Fruit fly (Drosophila melanogaster): Measurements from ENCODE around the gene croc.
A peak's percentile ranks its signal among the peaks of the same experiment; 100 is the strongest.

Gene croc

dm6 chr3L:21453623-21454022 lies 22.7 kb downstream of the croc start (continued):
- no peak for TF ChIP-seq CG6854 (GFP tag; optimal IDR thresholded peaks at IDR 0.05)
- TF ChIP-seq svp (GFP tag): peak; percentile 74
- peak; percentile 21 for TF ChIP-seq esn (GFP tag; optimal IDR thresholded peaks at IDR 0.05)
- no peak for TF ChIP-seq CG11902 (GFP tag; optimal IDR thresholded peaks at IDR 0.05)
- TF ChIP-seq OdsH (GFP tag; optimal IDR thresholded peaks at IDR 0.05): peak; percentile 35
- no peak for TF ChIP-seq fkh (GFP tag; optimal IDR thresholded peaks at IDR 0.05)
- no peak for TF ChIP-seq vri (GFP tag; optimal IDR thresholded peaks at IDR 0.05)
- TF ChIP-seq achi (GFP tag; optimal IDR thresholded peaks at IDR 0.05): peak; percentile 52
- no peak for TF ChIP-seq CG31627 (GFP tag; optimal IDR thresholded peaks at IDR 0.05)
- TF ChIP-seq Eip78C (GFP tag): peak; percentile 86
- TF ChIP-seq CG4318 (GFP tag; optimal IDR thresholded peaks at IDR 0.05): no peak
- peak; percentile 42 for TF ChIP-seq CG6808 (GFP tag; optimal IDR thresholded peaks at IDR 0.05)
- peak; percentile 62 for TF ChIP-seq CG10631 (GFP tag; optimal IDR thresholded peaks at IDR 0.05)
- TF ChIP-seq pdm3 (GFP tag; optimal IDR thresholded peaks at IDR 0.05): peak; percentile 59
- peak; percentile 49 for TF ChIP-seq CG6792 (GFP tag; optimal IDR thresholded peaks at IDR 0.05)
- TF ChIP-seq topi (GFP tag; optimal IDR thresholded peaks at IDR 0.05): peak; percentile 29
- TF ChIP-seq salr (GFP tag; optimal IDR thresholded peaks at IDR 0.05): peak; percentile 20 to 27
- peak; percentile 35 for TF ChIP-seq Hr4 (GFP tag; optimal IDR thresholded peaks at IDR 0.05)
- no peak for TF ChIP-seq Eip93F (GFP tag; optimal IDR thresholded peaks at IDR 0.05)
- peak; percentile 73 for TF ChIP-seq CG1621 (tag; optimal IDR thresholded peaks at IDR 0.05)
- peak; percentile 68 for TF ChIP-seq CG10669 (GFP tag; optimal IDR thresholded peaks at IDR 0.05)
- peak; percentile 85 for TF ChIP-seq dsx (GFP tag; optimal IDR thresholded peaks at IDR 0.05; ENCODE audit: poor library complexity, severe bottlenecking)
- TF ChIP-seq fd85E (GFP tag; optimal IDR thresholded peaks at IDR 0.05): no peak
- peak; percentile 62 for TF ChIP-seq acj6 (GFP tag; optimal IDR thresholded peaks at IDR 0.05)
- TF ChIP-seq Sox102F (GFP tag; optimal IDR thresholded peaks at IDR 0.05): peak; percentile 17
- TF ChIP-seq Smox (GFP tag; optimal IDR thresholded peaks at IDR 0.05): no peak
- peak; percentile 31 for TF ChIP-seq CG8632 (GFP tag; optimal IDR thresholded peaks at IDR 0.05)
- peak; percentile 75 for TF ChIP-seq CG6163 (GFP tag; IDR thresholded peaks at IDR 0.05)

DNA sequence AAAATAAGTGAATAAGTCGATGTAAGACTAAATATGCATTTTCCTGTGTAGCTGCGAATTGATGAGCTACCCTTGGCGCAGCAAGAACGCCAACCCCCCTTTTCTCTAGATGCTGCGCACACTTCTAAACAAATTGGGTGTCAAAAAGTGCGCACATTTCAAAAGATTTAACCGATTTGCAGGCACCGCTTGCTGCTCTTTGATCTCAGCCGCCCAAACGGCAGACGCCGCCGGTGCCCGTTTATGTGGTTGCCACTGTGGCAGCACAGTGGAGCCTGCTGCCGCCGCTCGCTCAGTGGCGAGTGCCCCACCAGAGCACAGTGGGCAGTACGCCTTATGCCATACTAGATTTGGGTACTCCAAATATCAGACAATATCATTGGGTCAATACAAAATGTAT lies 25.8 kb downstream of the croc start:
- TF ChIP-seq Eip78C (GFP tag) (peak; percentile 16), Hr4 (GFP tag; optimal IDR thresholded peaks at IDR 0.05) (no peak)

DNA sequence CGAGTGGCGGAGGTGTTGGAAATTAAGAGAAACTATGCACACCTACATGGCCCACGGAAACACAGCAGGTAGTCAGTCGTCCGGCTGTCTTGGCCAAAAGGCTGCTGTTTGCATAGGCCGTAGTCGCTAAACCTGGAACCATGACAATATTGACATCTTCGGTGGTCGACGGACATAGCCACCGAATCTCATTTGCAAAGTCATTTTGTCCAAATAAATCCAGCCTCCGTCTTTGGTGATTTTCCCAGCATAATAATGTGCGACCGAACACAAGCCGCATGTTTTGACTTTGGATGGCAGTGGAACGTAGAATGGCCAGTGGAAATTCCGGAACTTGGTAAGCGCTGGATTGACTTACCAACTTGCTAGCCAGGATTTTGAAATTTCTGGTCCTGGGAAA lies 26.9 kb downstream of the croc start:
- TF ChIP-seq CG8632 (GFP tag; optimal IDR thresholded peaks at IDR 0.05) (no peak), Lpt (GFP tag; optimal IDR thresholded peaks at IDR 0.05) (no peak), Eip78C (GFP tag) (no peak), CG32006 (GFP tag; optimal IDR thresholded peaks at IDR 0.05) (no peak), Hr39 (GFP tag; optimal IDR thresholded peaks at IDR 0.05) (no peak), Smox (GFP tag; optimal IDR thresholded peaks at IDR 0.05) (no peak), Eip93F (GFP tag; optimal IDR thresholded peaks at IDR 0.05) (no peak), CG11762 (GFP tag; optimal IDR thresholded peaks at IDR 0.05; ENCODE audit: insufficient read depth) (no peak), esn (GFP tag; optimal IDR thresholded peaks at IDR 0.05) (no peak), CG10669 (GFP tag; optimal IDR thresholded peaks at IDR 0.05) (no peak), Gug (GFP tag; IDR thresholded peaks at IDR 0.05) (no peak), Ets96B (tag; optimal IDR thresholded peaks at IDR 0.05) (no peak), CG10631 (GFP tag; optimal IDR thresholded peaks at IDR 0.05) (no peak), CG3919 (GFP tag; optimal IDR thresholded peaks at IDR 0.05) (no peak), topi (GFP tag; optimal IDR thresholded peaks at IDR 0.05) (no peak), CG6276 (GFP tag; optimal IDR thresholded peaks at IDR 0.05) (no peak), dsx (GFP tag; optimal IDR thresholded peaks at IDR 0.05; ENCODE audit: poor library complexity, severe bottlenecking) (no peak), CG8119 (GFP tag; IDR thresholded peaks at IDR 0.05) (no peak), Ets21C (GFP tag; optimal IDR thresholded peaks at IDR 0.05) (no peak), CG9139 (GFP tag; optimal IDR thresholded peaks at IDR 0.05) (no peak)

Data from whole organism, prepupa.